Worm (Caenorhabditis elegans): ENCODE measurements around the gene B0303.11.
A peak's percentile ranks its signal among the peaks of the same experiment; 100 is the strongest.

B0303.11 gene

ce11 chrIII:8744765-8745164, 34.6 kb upstream of the B0303.11 start:
- TF ChIP-seq tbx-8 (GFP tag; optimal IDR thresholded peaks at IDR 0.05) (no peak), M03D4.4 (tag; optimal IDR thresholded peaks at IDR 0.05) (no peak), hlh-1 (tag; optimal IDR thresholded peaks at IDR 0.05) (no peak), nhr-12 (tag; optimal IDR thresholded peaks at IDR 0.05) (no peak), mls-2 (tag; optimal IDR thresholded peaks at IDR 0.05) (no peak), lin-32 (GFP tag; optimal IDR thresholded peaks at IDR 0.05) (no peak), flh-1 (GFP tag; optimal IDR thresholded peaks at IDR 0.05) (no peak), mab-5 (tag; optimal IDR thresholded peaks at IDR 0.05) (no peak), ham-2 (GFP tag; optimal IDR thresholded peaks at IDR 0.05) (no peak), unc-62 (GFP tag; optimal IDR thresholded peaks at IDR 0.05) (no peak), bed-3 (GFP tag; optimal IDR thresholded peaks at IDR 0.05) (no peak), pha-4 (tag; optimal IDR thresholded peaks at IDR 0.05) (no peak), ces-1 (GFP tag; optimal IDR thresholded peaks at IDR 0.05) (no peak), sptf-1 (tag; optimal IDR thresholded peaks at IDR 0.05) (no peak), sem-2 (GFP tag; optimal IDR thresholded peaks at IDR 0.05) (no peak), ztf-11 (tag; optimal IDR thresholded peaks at IDR 0.05) (no peak), nhr-2 (tag; optimal IDR thresholded peaks at IDR 0.05) (no peak), ceh-39 (tag; optimal IDR thresholded peaks at IDR 0.05) (no peak), nhr-237 (tag; optimal IDR thresholded peaks at IDR 0.05) (no peak), nhr-76 (tag; optimal IDR thresholded peaks at IDR 0.05) (no peak)

ce11 chrIII:8743796-8744404, 33.7 kb upstream of the B0303.11 start, which contains the start of gene ZK370.6:
Gene ZK370.6 (minus strand): TSS chrIII:8743846.
- no peak for TF ChIP-seq nhr-28 (tag; optimal IDR thresholded peaks at IDR 0.05)
- TF ChIP-seq ces-1 (GFP tag; optimal IDR thresholded peaks at IDR 0.05), result peak; percentile 92

- TF ChIP-seq M03D4.4 (tag; optimal IDR thresholded peaks at IDR 0.05), result no peak
- TF ChIP-seq ces-1 (GFP tag; optimal IDR thresholded peaks at IDR 0.05), result peak; percentile 8
- no peak for TF ChIP-seq unc-62 (GFP tag; optimal IDR thresholded peaks at IDR 0.05)
- TF ChIP-seq lsy-2 (tag; optimal IDR thresholded peaks at IDR 0.05), result no peak
- TF ChIP-seq mls-2 (tag; optimal IDR thresholded peaks at IDR 0.05), result no peak
Measured at ce11 chrIII:8742584-8742983, 32.4 kb upstream of the B0303.11 start.

ce11 chrIII:8741955-8742354, 31.7 kb upstream of the B0303.11 start:
- no peak for TF ChIP-seq unc-39 (tag; optimal IDR thresholded peaks at IDR 0.05)
- no peak for TF ChIP-seq pha-4 (tag; optimal IDR thresholded peaks at IDR 0.05)
- TF ChIP-seq ham-2 (GFP tag; optimal IDR thresholded peaks at IDR 0.05), result no peak
- TF ChIP-seq cnd-1 (tag; optimal IDR thresholded peaks at IDR 0.05), result no peak
- TF ChIP-seq unc-62 (GFP tag; optimal IDR thresholded peaks at IDR 0.05), result no peak
- no peak for TF ChIP-seq nhr-28 (tag; optimal IDR thresholded peaks at IDR 0.05)
- TF ChIP-seq hlh-1 (tag; optimal IDR thresholded peaks at IDR 0.05), result no peak

ce11 chrIII:8741276-8741860, 31.2 kb upstream of the B0303.11 start, which contains the start of gene pdhk-2:
Gene pdhk-2 (minus strand): TSS chrIII:8741412.
- TF ChIP-seq lsy-2 (tag; optimal IDR thresholded peaks at IDR 0.05) (peak; percentile 85), nhr-12 (tag; optimal IDR thresholded peaks at IDR 0.05) (no peak), blmp-1 (tag; optimal IDR thresholded peaks at IDR 0.05) (no peak), drap-1 (GFP tag; optimal IDR thresholded peaks at IDR 0.05) (peak; percentile 76), nhr-237 (tag; optimal IDR thresholded peaks at IDR 0.05) (peak; percentile 80), nhr-76 (tag; optimal IDR thresholded peaks at IDR 0.05) (no peak), ztf-11 (tag; optimal IDR thresholded peaks at IDR 0.05) (no peak), lin-32 (GFP tag; optimal IDR thresholded peaks at IDR 0.05) (peak; percentile 4), hlh-1 (tag; optimal IDR thresholded peaks at IDR 0.05) (peak; percentile 54), unc-62 (GFP tag; optimal IDR thresholded peaks at IDR 0.05) (peak; percentile 57), elt-1 (tag; optimal IDR thresholded peaks at IDR 0.05; ENCODE audit: borderline replicate concordance, insufficient read depth) (peak; percentile 58), ceh-83 (GFP tag; optimal IDR thresholded peaks at IDR 0.05) (peak; percentile 72), zip-8 (tag; optimal IDR thresholded peaks at IDR 0.05) (peak; percentile 82), mab-5 (tag; optimal IDR thresholded peaks at IDR 0.05) (no peak), ceh-39 (tag; optimal IDR thresholded peaks at IDR 0.05) (peak; percentile 67), bed-3 (GFP tag; optimal IDR thresholded peaks at IDR 0.05) (peak; percentile 31), cnd-1 (tag; optimal IDR thresholded peaks at IDR 0.05) (peak; percentile 64), nhr-2 (tag; optimal IDR thresholded peaks at IDR 0.05) (no peak), flh-1 (GFP tag; optimal IDR thresholded peaks at IDR 0.05) (peak; percentile 4), pha-4 (tag; optimal IDR thresholded peaks at IDR 0.05) (peak; percentile 76), snpc-4 (tag; optimal IDR thresholded peaks at IDR 0.05) (no peak), mls-2 (tag; optimal IDR thresholded peaks at IDR 0.05) (peak; percentile 81), lin-13 (tag; optimal IDR thresholded peaks at IDR 0.05) (peak; percentile 87), mep-1 (tag; optimal IDR thresholded peaks at IDR 0.05) (peak; percentile 90), unc-120 (tag; optimal IDR thresholded peaks at IDR 0.05; ENCODE audit: poor library complexity, severe bottlenecking) (peak; percentile 90), unc-39 (tag; optimal IDR thresholded peaks at IDR 0.05) (no peak), tbx-8 (GFP tag; optimal IDR thresholded peaks at IDR 0.05) (no peak), nhr-28 (tag; optimal IDR thresholded peaks at IDR 0.05) (no peak), M03D4.4 (tag; optimal IDR thresholded peaks at IDR 0.05) (peak; percentile 78), elt-3 (tag; optimal IDR thresholded peaks at IDR 0.05) (no peak), ham-2 (GFP tag; optimal IDR thresholded peaks at IDR 0.05) (peak; percentile 39), ceh-43 (GFP tag; optimal IDR thresholded peaks at IDR 0.05) (peak; percentile 71), sem-2 (GFP tag; optimal IDR thresholded peaks at IDR 0.05) (no peak), ces-1 (GFP tag; optimal IDR thresholded peaks at IDR 0.05) (peak; percentile 78), sptf-1 (tag; optimal IDR thresholded peaks at IDR 0.05) (peak; percentile 86)
